Fruit fly (Drosophila melanogaster) whole organism, embryonic: ENCODE data around the gene POLDIP2.
A peak's percentile ranks its signal among the peaks of the same experiment; 100 is the strongest.

ENCODE experiments used
- BEAF-32 ChIP-seq: fragments of 200-800 bp; sonication (Bioruptor generic); optimal IDR thresholded peaks from 3 replicates; lab custom pipeline; 2017; ENCODE audit warnings: missing biosample characterization, missing genetic modification characterization, mild to moderate bottlenecking, moderate library complexity, missing genetic modification reagents
- CG10274 ChIP-seq: fragments of 200-800 bp; sonication (Bioruptor generic); optimal IDR thresholded peaks from 3 replicates; lab custom pipeline; 2017; ENCODE audit warnings: missing biosample characterization, mild to moderate bottlenecking, missing genetic modification characterization
- CG10462 ChIP-seq: fragments of 200-800 bp; sonication (Bioruptor generic); optimal IDR thresholded peaks from 2 replicates; lab custom pipeline; 2016; ENCODE audit warnings: missing biosample characterization, missing genetic modification characterization
- CG10979 ChIP-seq: fragments of 200-800 bp; sonication (Bioruptor generic); optimal IDR thresholded peaks from 2 replicates; lab custom pipeline; 2018; ENCODE audit warnings: missing biosample characterization, mild to moderate bottlenecking, missing genetic modification characterization, moderate library complexity
- CG11093 ChIP-seq: fragments of 200-800 bp; sonication (Bioruptor generic); IDR thresholded peaks from 3 replicates; pipeline ENCODE4 v1.3.6; 2022; ENCODE audit warnings: missing biosample characterization, missing genetic modification characterization
- CG13775 ChIP-seq: fragments of 200-800 bp; sonication (Bioruptor generic); optimal IDR thresholded peaks from 3 replicates; lab custom pipeline; 2017; ENCODE audit warnings: missing biosample characterization, mild to moderate bottlenecking, missing genetic modification characterization
- CG13894 ChIP-seq: fragments of 200-800 bp; sonication (Bioruptor generic); optimal IDR thresholded peaks from 3 replicates; lab custom pipeline; 2018; ENCODE audit warnings: missing biosample characterization, mild to moderate bottlenecking, missing genetic modification characterization, moderate library complexity
- CG14050 ChIP-seq: fragments of 200-800 bp; sonication (Bioruptor generic); IDR thresholded peaks from 3 replicates; pipeline ENCODE4 v1.3.6; 2022; ENCODE audit warnings: missing biosample characterization, missing genetic modification characterization
- CG14710 ChIP-seq: fragments of 200-800 bp; sonication (Bioruptor generic); optimal IDR thresholded peaks from 3 replicates; lab custom pipeline; 2019; ENCODE audit warnings: missing biosample characterization, mild to moderate bottlenecking, missing genetic modification characterization, moderate library complexity
- CG17568 ChIP-seq: fragments of 200-800 bp; sonication (Bioruptor generic); optimal IDR thresholded peaks from 2 replicates; lab custom pipeline; 2018; ENCODE audit warnings: missing biosample characterization, mild to moderate bottlenecking, missing genetic modification characterization, moderate library complexity
- CG18476 ChIP-seq: fragments of 200-800 bp; sonication (Bioruptor generic); optimal IDR thresholded peaks from 2 replicates; lab custom pipeline; 2016; ENCODE audit warnings: missing biosample characterization, mild to moderate bottlenecking, missing genetic modification characterization
- CG3065 ChIP-seq: fragments of 200-800 bp; sonication (Bioruptor generic); optimal IDR thresholded peaks from 2 replicates; lab custom pipeline; 2016; ENCODE audit warnings: missing biosample characterization, missing genetic modification characterization
- CG6175 ChIP-seq: fragments of 200-800 bp; sonication (Bioruptor generic); IDR thresholded peaks from 3 replicates; pipeline ENCODE4 v1.3.6; 2022; ENCODE audit warnings: missing biosample characterization, missing genetic modification characterization
- CG7745 ChIP-seq: fragments of 200-800 bp; sonication (Bioruptor generic); optimal IDR thresholded peaks from 2 replicates; lab custom pipeline; 2018; ENCODE audit warnings: missing biosample characterization, mild to moderate bottlenecking, missing genetic modification characterization, moderate library complexity
- CG7928 ChIP-seq: fragments of 200-800 bp; sonication (Bioruptor generic); optimal IDR thresholded peaks from 2 replicates; lab custom pipeline; 2017; ENCODE audit warnings: missing biosample characterization, mild to moderate bottlenecking, missing genetic modification characterization
- CG9727 ChIP-seq: fragments of 200-800 bp; sonication (Bioruptor generic); optimal IDR thresholded peaks from 3 replicates; lab custom pipeline; 2017; ENCODE audit warnings: missing biosample characterization, mild to moderate bottlenecking, missing genetic modification characterization
- Dek ChIP-seq: fragments of 200-800 bp; sonication (Bioruptor generic); optimal IDR thresholded peaks from 3 replicates; lab custom pipeline; 2019; ENCODE audit warnings: missing biosample characterization, mild to moderate bottlenecking, missing genetic modification characterization, moderate library complexity
- Fer2 ChIP-seq: fragments of 200-800 bp; sonication (Bioruptor generic); optimal IDR thresholded peaks from 2 replicates; lab custom pipeline; 2018; ENCODE audit warnings: missing biosample characterization, mild to moderate bottlenecking, missing genetic modification characterization, moderate library complexity
- Gsc ChIP-seq: fragments of 200-800 bp; sonication (Bioruptor generic); IDR thresholded peaks from 2 replicates; pipeline ENCODE4 v1.3.6; 2022; ENCODE audit warnings: missing biosample characterization, missing genetic modification characterization
- HLH3B ChIP-seq: fragments of 200-800 bp; sonication (Bioruptor generic); IDR thresholded peaks from 2 replicates; pipeline ENCODE4 v1.3.6; 2022; ENCODE audit warnings: missing biosample characterization, missing genetic modification characterization
- Hr78 ChIP-seq, 2 experiments: fragments of 200-800 bp in 1 of 2; fragments of >200 bp in 1 of 2; sonication (Bioruptor generic) in 1 of 2; optimal IDR thresholded peaks; 2 replicates each; lab custom pipeline; 2017 to 2019; ENCODE audit warnings: missing biosample characterization in 2 of 2, missing genetic modification characterization in 2 of 2, mild to moderate bottlenecking in 1 of 2, moderate library complexity in 1 of 2
- Max ChIP-seq: fragments of 200-800 bp; sonication (Bioruptor generic); optimal IDR thresholded peaks from 2 replicates; lab custom pipeline; 2016; ENCODE audit warnings: missing biosample characterization, mild to moderate bottlenecking, missing genetic modification characterization
- Oaz ChIP-seq: fragments of 200-800 bp; sonication (Bioruptor generic); IDR thresholded peaks from 2 replicates; pipeline ENCODE4 v1.3.6; 2022; ENCODE audit warnings: missing biosample characterization, missing genetic modification characterization
- Ravus ChIP-seq: fragments of 200-800 bp; sonication (Bioruptor generic); IDR thresholded peaks from 2 replicates; pipeline ENCODE4 v1.3.6; 2022; ENCODE audit warnings: missing biosample characterization, missing genetic modification characterization
- Scr ChIP-seq: fragments of 200-800 bp; sonication (Bioruptor generic); IDR thresholded peaks from 2 replicates; pipeline ENCODE4 v1.3.6; 2022; ENCODE audit warnings: missing biosample characterization, missing genetic modification characterization; ENCODE audit not compliant: partially characterized antibody
- Sox102F ChIP-seq: fragments of 200-800 bp; sonication (Bioruptor generic); optimal IDR thresholded peaks from 2 replicates; lab custom pipeline; 2018; ENCODE audit warnings: missing biosample characterization, mild to moderate bottlenecking, missing genetic modification characterization, moderate library complexity
- Taf1 ChIP-seq: fragments of 200-800 bp; sonication (Bioruptor generic); IDR thresholded peaks from 2 replicates; pipeline ENCODE4 v1.3.6; 2022; ENCODE audit warnings: missing biosample characterization, missing genetic modification characterization
- Trl ChIP-seq, 3 experiments: fragments of >200 bp in 2 of 3; fragments of 200-800 bp in 1 of 3; sonication (Bioruptor generic) in 1 of 3; optimal IDR thresholded peaks; 2 replicates in 1 of 3; 3 replicates in 2 of 3; lab custom pipeline; 2016 to 2017; ENCODE audit warnings: missing biosample characterization in 1 of 3, missing genetic modification characterization in 1 of 3
- cg ChIP-seq: fragments of 200-800 bp; sonication (Bioruptor generic); optimal IDR thresholded peaks from 3 replicates; lab custom pipeline; 2019; ENCODE audit warnings: missing biosample characterization, mild to moderate bottlenecking, missing genetic modification characterization, moderate library complexity
- chm ChIP-seq: fragments of 200-800 bp; sonication (Bioruptor generic); IDR thresholded peaks from 2 replicates; pipeline ENCODE4 v1.3.6; 2022; ENCODE audit warnings: missing biosample characterization, missing genetic modification characterization
- cwo ChIP-seq: fragments of 200-800 bp; sonication (Bioruptor generic); optimal IDR thresholded peaks from 3 replicates; lab custom pipeline; 2017; ENCODE audit warnings: missing biosample characterization, missing genetic modification characterization, mild to moderate bottlenecking, moderate library complexity, missing genetic modification reagents
- da ChIP-seq: fragments of 200-800 bp; sonication (Bioruptor generic); optimal IDR thresholded peaks from 2 replicates; lab custom pipeline; 2016; ENCODE audit warnings: missing biosample characterization, missing genetic modification characterization
- gem ChIP-seq: fragments of 200-800 bp; sonication (Bioruptor generic); optimal IDR thresholded peaks from 2 replicates; lab custom pipeline; 2019; ENCODE audit warnings: missing biosample characterization, mild to moderate bottlenecking, missing genetic modification characterization, moderate library complexity
- grau ChIP-seq: fragments of 200-800 bp; optimal IDR thresholded peaks from 3 replicates; lab custom pipeline; 2019; ENCODE audit warnings: missing biosample characterization, mild to moderate bottlenecking, missing genetic modification characterization, moderate library complexity
- gro ChIP-seq: fragments of 200-800 bp; sonication (Bioruptor generic); optimal IDR thresholded peaks from 2 replicates; lab custom pipeline; 2016; ENCODE audit warnings: missing biosample characterization, missing genetic modification characterization
- hb ChIP-seq: fragments of 200-800 bp; sonication (Bioruptor generic); IDR thresholded peaks from 3 replicates; pipeline ENCODE4 v1.3.6; 2022; ENCODE audit warnings: missing biosample characterization, missing genetic modification characterization; ENCODE audit not compliant: partially characterized antibody
- insv ChIP-seq, 2 experiments: fragments of 200-800 bp; sonication (Bioruptor generic); optimal IDR thresholded peaks; 3 replicates each; lab custom pipeline; 2016 to 2018; ENCODE audit warnings: missing biosample characterization in 2 of 2, missing genetic modification characterization in 2 of 2
- jigr1 ChIP-seq: fragments of 200-800 bp; sonication (Bioruptor generic); IDR thresholded peaks from 3 replicates; pipeline ENCODE4 v1.3.6; 2022; ENCODE audit warnings: missing biosample characterization, missing genetic modification characterization
- odd ChIP-seq: fragments of 200-800 bp; sonication (Bioruptor generic); optimal IDR thresholded peaks from 2 replicates; lab custom pipeline; 2017; ENCODE audit warnings: missing biosample characterization, mild to moderate bottlenecking, missing genetic modification characterization
- pb ChIP-seq: fragments of 200-800 bp; sonication (Bioruptor generic); optimal IDR thresholded peaks from 3 replicates; lab custom pipeline; 2016; ENCODE audit warnings: missing biosample characterization, missing genetic modification characterization
- pnt ChIP-seq: fragments of 200-800 bp; sonication (Bioruptor generic); optimal IDR thresholded peaks from 3 replicates; lab custom pipeline; 2016; ENCODE audit warnings: missing biosample characterization, missing genetic modification characterization
- ranshi ChIP-seq: fragments of 200-800 bp; sonication (Bioruptor generic); IDR thresholded peaks from 2 replicates; pipeline ENCODE4 v1.3.6; 2022; ENCODE audit warnings: missing biosample characterization, missing genetic modification characterization
- seq ChIP-seq: fragments of 200-800 bp; sonication (Bioruptor generic); IDR thresholded peaks from 2 replicates; pipeline ENCODE4 v1.3.6; 2022; ENCODE audit warnings: missing biosample characterization, missing genetic modification characterization
- shn ChIP-seq: fragments of 200-800 bp; sonication (Bioruptor generic); optimal IDR thresholded peaks from 3 replicates; lab custom pipeline; 2016; ENCODE audit warnings: missing biosample characterization, missing genetic modification characterization
- slou ChIP-seq: fragments of 200-800 bp; sonication (Bioruptor generic); optimal IDR thresholded peaks from 3 replicates; lab custom pipeline; 2016; ENCODE audit warnings: missing biosample characterization, missing genetic modification characterization
- stc ChIP-seq: fragments of 200-800 bp; sonication (Bioruptor generic); IDR thresholded peaks from 2 replicates; pipeline ENCODE4 v1.3.6; 2022; ENCODE audit warnings: missing biosample characterization, missing genetic modification characterization
- tll ChIP-seq, 2 experiments: fragments of 200-800 bp in 1 of 2; fragments of >200 bp in 1 of 2; sonication (Bioruptor generic) in 1 of 2; optimal IDR thresholded peaks; 2 replicates each; lab custom pipeline; 2017 to 2019; ENCODE audit warnings: missing biosample characterization in 2 of 2, missing genetic modification characterization in 2 of 2, mild to moderate bottlenecking in 1 of 2, moderate library complexity in 1 of 2
- vnd ChIP-seq: fragments of 200-800 bp; sonication (Bioruptor generic); IDR thresholded peaks from 3 replicates; pipeline ENCODE4 v1.3.6; 2022; ENCODE audit warnings: missing biosample characterization, missing genetic modification characterization; ENCODE audit not compliant: partially characterized antibody
- vvl ChIP-seq: fragments of 200-800 bp; sonication (Bioruptor generic); IDR thresholded peaks from 2 replicates; pipeline ENCODE4 v1.3.6; 2022; ENCODE audit warnings: missing biosample characterization, missing genetic modification characterization

The POLDIP2 gene

dm6 chr3R:5463199-5463949 lies 4.2 kb upstream of the POLDIP2 start (continued):
- no peak for TF ChIP-seq slou (GFP tag; lab: Kevin White, UChicago)
- TF ChIP-seq BEAF-32 = peak; percentile 34
- TF ChIP-seq CG9727 (GFP tag; lab: Kevin White, UChicago) = no peak
- TF ChIP-seq seq = no peak
- 0 out of 2 replicates have a peak, but pooled peaks have one; percentile 26 for TF ChIP-seq Scr (GFP tag; lab: Robert Waterston, UW)
- TF ChIP-seq shn = no peak
- 0 out of 2 replicates have a peak, but pooled peaks have one; percentile 10 for TF ChIP-seq vvl (GFP tag; lab: Robert Waterston, UW)
- TF ChIP-seq Sox102F (GFP tag; lab: Kevin White, UChicago) = no peak
- TF ChIP-seq CG14710 (tag; lab: Kevin White, UChicago) = peak; percentile 85
- no peak for TF ChIP-seq CG10979 (tag; lab: Kevin White, UChicago)
- TF ChIP-seq Dek (tag; lab: Kevin White, UChicago) = no peak
- TF ChIP-seq hb = no peak
- TF ChIP-seq vnd (GFP tag; lab: Robert Waterston, UW) = no peak
- TF ChIP-seq CG7745 (tag; lab: Kevin White, UChicago) = no peak
- no peak for TF ChIP-seq CG13775 (GFP tag; lab: Kevin White, UChicago)
- no peak for TF ChIP-seq ranshi (GFP tag; lab: Robert Waterston, UW)
- peak in 1 of 2 experiments; percentile 41 for TF ChIP-seq tll (GFP tag; optimal IDR thresholded peaks at IDR 0.05; lab: Kevin White, UChicago)
- TF ChIP-seq CG17568 (GFP tag; lab: Kevin White, UChicago) = no peak
- no peak for TF ChIP-seq pnt (GFP tag; lab: Kevin White, UChicago)
- TF ChIP-seq stc (GFP tag; lab: Robert Waterston, UW) = no peak
- peak; percentile 82; the same call in 2 of the 3 replicates for TF ChIP-seq CG6175 (GFP tag; lab: Robert Waterston, UW)
- TF ChIP-seq Trl (optimal IDR thresholded peaks at IDR 0.05; lab: Kevin White, UChicago) = no peak
- TF ChIP-seq Trl (GFP tag; optimal IDR thresholded peaks at IDR 0.05; lab: Kevin White, UChicago) = no peak
- TF ChIP-seq CG14050 = no peak
- TF ChIP-seq jigr1 = no peak
- TF ChIP-seq CG11093 = no peak
- no peak for TF ChIP-seq CG10462 (GFP tag; lab: Kevin White, UChicago)
- no peak for TF ChIP-seq gro (GFP tag; lab: Kevin White, UChicago)
- TF ChIP-seq Oaz (GFP tag; lab: Robert Waterston, UW) = no peak
- no peak for TF ChIP-seq Hr78 (GFP tag; optimal IDR thresholded peaks at IDR 0.05; lab: Kevin White, UChicago)
- no peak for TF ChIP-seq CG7928
- no peak for TF ChIP-seq odd (GFP tag; lab: Kevin White, UChicago)
- TF ChIP-seq gem (tag; lab: Kevin White, UChicago) = no peak
- TF ChIP-seq CG18476 (GFP tag; lab: Kevin White, UChicago) = no peak
- no peak for TF ChIP-seq cwo (GFP tag; lab: Kevin White, UChicago)
- TF ChIP-seq chm = no peak
- TF ChIP-seq pb (GFP tag; lab: Kevin White, UChicago) = no peak
- TF ChIP-seq Taf1 (GFP tag; lab: Robert Waterston, UW) = no peak
- TF ChIP-seq grau = no peak
- no peak for TF ChIP-seq cg
- TF ChIP-seq Max (GFP tag; lab: Kevin White, UChicago) = no peak
- no peak for TF ChIP-seq HLH3B (GFP tag; lab: Robert Waterston, UW)
- TF ChIP-seq Fer2 = no peak
- TF ChIP-seq CG3065 (GFP tag; lab: Kevin White, UChicago) = no peak
- no peak for TF ChIP-seq da
- no peak for TF ChIP-seq CG13894 (tag; lab: Kevin White, UChicago)
- no peak for TF ChIP-seq Gsc (GFP tag; lab: Robert Waterston, UW)
- no peak for TF ChIP-seq CG10274
- TF ChIP-seq insv (GFP tag; optimal IDR thresholded peaks at IDR 0.05; lab: Kevin White, UChicago) = peak in 1 of 2 experiments; percentile 40
- no peak for TF ChIP-seq Ravus
